Worm (Caenorhabditis elegans) whole organism, L4/young adult: ENCODE measurements around the gene ceh-84.

ENCODE experiments used
- W03F9.2 ChIP-seq: fragments of 150-350 bp; optimal IDR thresholded peaks from 2 replicates; lab custom pipeline; 2014; ENCODE audit warnings: missing biosample characterization, missing genetic modification characterization
- dao-5 ChIP-seq: sonication (generic microtip); optimal IDR thresholded peaks from 2 replicates; lab custom pipeline; 2016; ENCODE audit warnings: missing genotype, missing genetic modification characterization, moderate library complexity, missing compliant biosample characterization
- him-1 ChIP-seq: sonication (generic microtip); optimal IDR thresholded peaks from 2 replicates; lab custom pipeline; 2016; ENCODE audit warnings: missing genotype, missing genetic modification reagents, missing genetic modification characterization, missing compliant biosample characterization

DNA sequence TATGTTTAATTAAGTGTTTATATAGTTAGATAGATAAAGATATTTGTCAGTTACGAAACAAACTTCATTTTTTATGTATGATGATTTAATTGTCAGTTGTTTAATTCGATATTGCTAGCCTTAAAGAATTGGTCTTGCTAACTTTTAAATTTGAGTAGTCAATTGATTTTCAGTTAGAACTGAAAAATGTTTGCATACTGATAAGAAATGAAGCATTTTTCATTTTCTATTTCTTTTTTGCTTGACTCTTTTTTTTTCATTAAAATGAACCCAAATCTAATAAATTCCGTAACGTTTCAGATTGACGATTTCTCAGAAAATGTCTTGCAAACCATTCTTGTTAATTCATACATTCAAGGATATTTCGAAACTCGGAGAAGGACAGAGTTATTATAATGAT is 4.4 kb downstream of the ceh-84 start, which contains the start of gene math-20:
- no peak for TF ChIP-seq him-1
- TF ChIP-seq W03F9.2 (tag; lab: Kevin White, UChicago), result no peak
- no peak for TF ChIP-seq dao-5 (tag; lab: Kevin White, UChicago)
